Worm (Caenorhabditis elegans) whole organism, L4 larva: Measurements from ENCODE around the gene gpa-11.

ENCODE experiments used
- ZK546.5 ChIP-seq, 2 experiments: sonication (generic microtip); optimal IDR thresholded peaks; 2 replicates each; lab custom pipeline; 2017; ENCODE audit warnings: missing biosample characterization in 2 of 2, missing genetic modification characterization in 2 of 2
- lin-39 ChIP-seq: fragments of 150-350 bp; optimal IDR thresholded peaks from 2 replicates; lab custom pipeline; 2014; ENCODE audit warnings: missing biosample characterization, missing genetic modification reagents, missing genetic modification characterization
- unc-62 ChIP-seq, 3 experiments: fragments of 150-350 bp in 1 of 3; sonication (generic microtip); optimal IDR thresholded peaks in 2 of 3; peaks in 1 of 3; 1 replicate in 1 of 3; 2 replicates in 2 of 3; lab custom pipeline; 2014 to 2017; ENCODE audit warnings: missing biosample characterization in 3 of 3, missing genetic modification characterization in 3 of 3, missing genetic modification reagents in 3 of 3, missing genotype in 1 of 3

ce11 chrII:4293027-4293522 lies 46.1 kb downstream of the gpa-11 start:
- peak in 1 of 2 experiments; percentile 55 for TF ChIP-seq unc-62 (GFP tag; optimal IDR thresholded peaks at IDR 0.05 in 1 of 2; lab: Kevin White, UChicago)
- no peak for TF ChIP-seq unc-62 (tag; optimal IDR thresholded peaks at IDR 0.05; lab: Kevin White, UChicago)
- no peak for TF ChIP-seq ZK546.5 (tag; optimal IDR thresholded peaks at IDR 0.05; lab: Kevin White, UChicago)
- no peak for TF ChIP-seq lin-39 (tag; lab: Kevin White, UChicago)
